Worm (Caenorhabditis elegans): ENCODE measurements around the gene F54F12.2.

F54F12.2 gene

DNA sequence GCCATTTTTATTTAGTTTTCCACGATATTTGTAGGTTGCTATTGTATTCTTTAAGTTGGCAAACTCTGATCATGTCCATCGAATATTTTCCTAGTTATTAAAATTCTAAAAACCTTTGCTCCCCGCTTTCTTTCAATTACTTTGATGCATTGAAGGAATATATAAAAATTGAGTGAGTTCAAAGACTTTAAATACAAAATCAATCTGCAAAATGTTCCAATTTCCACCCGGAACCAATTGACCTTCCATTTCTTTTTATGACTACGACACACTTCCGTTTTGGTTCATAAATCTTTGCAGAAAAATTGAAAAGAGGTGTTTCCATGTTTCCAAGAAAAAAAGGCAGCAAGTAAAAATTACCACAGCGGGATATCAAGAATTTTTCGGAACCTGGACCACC lies at the start of gene F54F12.2:
Gene F54F12.2 (plus strand): TSS at position 301 of the 400 bp plus-strand sequence.
- TF ChIP-seq dao-5 (tag; optimal IDR thresholded peaks at IDR 0.05): no peak
- TF ChIP-seq W03F9.2 (tag; optimal IDR thresholded peaks at IDR 0.05): no peak
- TF ChIP-seq him-1 (tag; optimal IDR thresholded peaks at IDR 0.05): no peak

- TF ChIP-seq him-1 (tag; optimal IDR thresholded peaks at IDR 0.05) (no peak), dao-5 (tag; optimal IDR thresholded peaks at IDR 0.05) (no peak), W03F9.2 (tag; optimal IDR thresholded peaks at IDR 0.05) (no peak)
Observed at ce11 chrIII:12990997-12991396, 48.8 kb upstream of the F54F12.2 start, which contains the start of gene ZK1010.12. Gene ZK1010.12 (plus strand): TSS chrIII:12991297.

DNA sequence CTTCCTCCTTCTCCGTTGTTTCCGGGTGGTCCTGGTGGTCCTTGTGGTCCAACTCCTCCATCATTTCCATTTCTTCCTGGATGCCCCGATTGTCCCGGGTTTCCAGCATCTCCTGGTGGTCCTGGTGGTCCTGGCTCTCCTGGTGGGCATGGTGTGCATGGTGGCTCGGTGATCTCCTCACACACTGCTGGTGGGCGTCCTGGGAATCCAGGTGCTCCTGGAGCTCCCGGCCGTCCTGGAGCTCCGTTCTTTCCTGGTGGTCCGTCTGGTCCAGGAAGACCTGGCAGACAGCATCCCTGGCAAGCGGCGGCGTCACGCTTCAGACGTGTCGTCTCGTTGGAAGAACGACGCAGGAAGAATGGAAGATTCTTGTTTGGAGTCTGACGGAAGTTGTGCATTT lies 46.8 kb upstream of the F54F12.2 start:
- no peak for TF ChIP-seq dao-5 (tag; optimal IDR thresholded peaks at IDR 0.05)
- TF ChIP-seq W03F9.2 (tag; optimal IDR thresholded peaks at IDR 0.05): no peak
- no peak for TF ChIP-seq him-1 (tag; optimal IDR thresholded peaks at IDR 0.05)

DNA sequence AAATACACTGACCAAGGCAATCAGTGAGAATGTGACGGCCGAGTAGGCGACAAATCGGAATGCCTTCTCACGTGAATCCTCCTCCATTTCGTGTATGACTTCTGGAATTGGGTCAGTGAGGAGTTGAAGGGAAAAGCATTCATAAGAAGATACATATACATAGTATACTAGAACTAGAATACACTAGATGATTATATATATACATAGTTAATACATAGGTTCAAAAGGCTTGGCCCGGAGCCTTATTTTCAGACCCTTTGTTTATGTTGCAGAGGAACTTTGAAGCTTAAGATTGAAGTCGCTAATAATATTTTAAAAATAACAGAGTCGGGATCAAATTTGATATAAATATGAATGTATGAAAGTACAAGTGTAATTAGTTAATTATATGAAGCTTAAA lies 46.2 kb upstream of the F54F12.2 start, which contains the start of gene col-97:
Gene col-97 (minus strand): TSS at position 101 of the 400 bp plus-strand sequence.
- TF ChIP-seq dao-5 (tag; optimal IDR thresholded peaks at IDR 0.05): no peak
- no peak for TF ChIP-seq him-1 (tag; optimal IDR thresholded peaks at IDR 0.05)
- TF ChIP-seq W03F9.2 (tag; optimal IDR thresholded peaks at IDR 0.05): no peak

DNA sequence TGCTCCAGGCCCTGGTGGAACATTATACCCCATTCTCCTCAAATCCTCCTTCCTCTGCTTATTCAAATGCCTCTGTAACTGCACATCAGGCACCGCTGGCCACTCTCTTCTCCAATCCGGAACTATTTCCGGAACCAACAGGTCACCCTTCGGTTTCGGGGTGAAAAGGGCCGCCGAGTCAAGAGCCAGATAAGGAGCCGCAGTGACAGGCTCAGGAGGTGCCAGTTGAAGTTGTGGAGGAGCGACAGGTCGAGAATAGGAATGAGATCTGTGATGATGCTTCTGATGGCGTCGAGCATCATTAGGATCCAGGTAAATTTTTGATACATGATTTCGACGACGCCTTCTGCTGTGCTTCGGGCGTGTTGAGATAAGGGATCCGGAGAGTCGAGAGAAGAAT lies 41.6 kb upstream of the F54F12.2 start:
- TF ChIP-seq him-1 (tag; optimal IDR thresholded peaks at IDR 0.05) (no peak), dao-5 (tag; optimal IDR thresholded peaks at IDR 0.05) (no peak), W03F9.2 (tag; optimal IDR thresholded peaks at IDR 0.05) (no peak)

ce11 chrIII:13000457-13000856 lies 39.4 kb upstream of the F54F12.2 start, which contains the start of gene ZK1010.8:
Gene ZK1010.8 (minus strand): TSS chrIII:13000670.
- TF ChIP-seq dao-5 (tag; optimal IDR thresholded peaks at IDR 0.05) (no peak), W03F9.2 (tag; optimal IDR thresholded peaks at IDR 0.05) (no peak), him-1 (tag; optimal IDR thresholded peaks at IDR 0.05) (no peak)

DNA sequence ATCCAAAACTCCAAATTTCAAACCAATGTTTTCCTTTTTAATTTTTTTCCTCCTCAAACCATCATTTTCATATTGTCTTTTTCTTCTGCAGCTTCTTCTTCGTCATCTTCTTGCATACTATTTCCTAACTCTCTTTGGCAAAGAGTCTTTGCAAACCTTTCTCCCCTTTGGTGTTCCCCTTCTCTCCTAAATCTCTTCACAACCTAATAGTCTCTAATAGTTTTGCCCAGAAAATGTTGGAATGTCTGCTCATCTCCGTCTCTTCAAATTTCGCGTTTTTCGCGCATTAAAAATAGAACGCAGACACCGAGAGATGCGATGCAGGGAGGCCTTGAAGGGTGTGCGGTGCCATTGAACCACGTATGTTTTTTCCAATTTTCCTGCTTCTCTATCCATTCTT lies 37.7 kb upstream of the F54F12.2 start, which contains the start of gene ZK1010.10:
Gene ZK1010.10 (plus strand): TSS at position 286 of the 400 bp plus-strand sequence.
- TF ChIP-seq him-1 (tag; optimal IDR thresholded peaks at IDR 0.05): no peak

DNA sequence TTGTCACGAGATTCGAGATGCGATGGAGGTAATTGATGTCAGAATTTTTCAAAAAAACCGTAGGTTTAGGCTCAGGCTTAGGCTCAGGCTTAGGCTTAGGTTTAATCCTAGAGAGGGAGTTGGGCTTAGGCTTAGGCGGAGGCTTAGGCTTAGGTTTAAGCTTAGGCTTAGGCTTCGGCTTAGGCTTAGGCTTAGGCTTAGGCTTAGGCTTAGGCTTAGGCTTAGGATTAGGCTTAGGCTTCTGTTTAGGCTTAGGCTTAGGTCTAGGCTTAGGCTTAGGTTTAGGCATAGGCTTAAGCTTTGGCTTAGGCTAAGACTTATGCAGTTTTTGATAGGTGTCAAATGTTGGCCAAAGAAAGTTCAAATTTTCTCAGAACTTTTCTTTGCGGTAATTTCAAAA lies 35.5 kb upstream of the F54F12.2 start:
- TF ChIP-seq W03F9.2 (tag; optimal IDR thresholded peaks at IDR 0.05) (no peak), dao-5 (tag; optimal IDR thresholded peaks at IDR 0.05) (no peak), him-1 (tag; optimal IDR thresholded peaks at IDR 0.05) (no peak)

ce11 chrIII:13005161-13005560 lies 34.7 kb upstream of the F54F12.2 start, which contains the start of gene snf-7:
Gene snf-7 (plus strand): TSS chrIII:13005461.
- TF ChIP-seq him-1 (tag; optimal IDR thresholded peaks at IDR 0.05): no peak
- TF ChIP-seq dao-5 (tag; optimal IDR thresholded peaks at IDR 0.05): no peak
- TF ChIP-seq W03F9.2 (tag; optimal IDR thresholded peaks at IDR 0.05): no peak

DNA sequence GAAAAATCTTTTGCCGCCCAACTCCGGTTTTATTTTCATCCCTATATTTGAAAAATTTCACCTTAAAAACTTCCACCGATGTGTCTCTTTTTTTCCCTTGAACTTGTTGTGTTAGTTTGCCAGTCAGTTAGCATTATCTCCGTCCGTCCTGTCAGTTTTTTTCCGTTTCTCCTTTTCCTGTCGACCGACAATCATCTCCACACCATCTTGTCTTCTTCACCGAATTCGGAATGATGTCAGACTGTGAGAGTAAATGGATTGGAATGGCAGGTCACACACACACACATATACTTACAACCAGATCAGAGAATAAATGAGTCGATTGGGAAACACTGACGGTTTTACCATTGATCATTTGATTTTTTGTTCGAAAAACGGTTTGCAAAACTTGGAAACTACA lies 27.9 kb upstream of the F54F12.2 start:
- TF ChIP-seq him-1 (tag; optimal IDR thresholded peaks at IDR 0.05) (no peak), dao-5 (tag; optimal IDR thresholded peaks at IDR 0.05) (no peak)

- TF ChIP-seq him-1 (tag; optimal IDR thresholded peaks at IDR 0.05) (no peak), dao-5 (tag; optimal IDR thresholded peaks at IDR 0.05) (no peak), W03F9.2 (tag; optimal IDR thresholded peaks at IDR 0.05) (no peak)
Observed at ce11 chrIII:13013912-13014311, 25.9 kb upstream of the F54F12.2 start.

- TF ChIP-seq dao-5 (tag; optimal IDR thresholded peaks at IDR 0.05) (peak; percentile 51), him-1 (tag; optimal IDR thresholded peaks at IDR 0.05) (peak; percentile 6), W03F9.2 (tag; optimal IDR thresholded peaks at IDR 0.05) (peak; percentile 56)
Observed at ce11 chrIII:13015754-13016317, 24.0 kb upstream of the F54F12.2 start.

DNA sequence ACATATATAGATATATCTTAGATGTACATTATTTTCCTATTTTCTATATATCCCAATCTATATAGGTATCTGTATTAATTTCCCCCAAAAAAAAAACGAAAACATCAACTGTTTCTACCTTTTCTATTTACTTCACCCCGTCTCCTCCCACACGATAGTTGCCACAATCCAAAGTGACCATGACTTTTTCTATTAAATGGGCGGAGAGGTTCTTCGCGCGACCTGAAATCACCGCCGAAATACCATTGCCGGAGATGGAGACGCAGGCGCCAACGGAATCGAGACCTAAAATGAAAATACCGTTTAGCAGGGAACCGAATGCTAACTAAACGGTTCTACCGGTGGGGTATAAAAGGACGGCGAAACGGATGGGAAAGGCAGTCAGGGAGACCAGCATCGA lies 21.2 kb upstream of the F54F12.2 start, which contains the start of gene col-98:
Gene col-98 (plus strand): TSS at position 390 of the 400 bp plus-strand sequence.
- no peak for TF ChIP-seq W03F9.2 (tag; optimal IDR thresholded peaks at IDR 0.05)
- TF ChIP-seq him-1 (tag; optimal IDR thresholded peaks at IDR 0.05): no peak
- TF ChIP-seq dao-5 (tag; optimal IDR thresholded peaks at IDR 0.05): no peak

ce11 chrIII:13019547-13020098 lies 20.2 kb upstream of the F54F12.2 start:
- TF ChIP-seq dao-5 (tag; optimal IDR thresholded peaks at IDR 0.05) (no peak), him-1 (tag; optimal IDR thresholded peaks at IDR 0.05) (no peak), W03F9.2 (tag; optimal IDR thresholded peaks at IDR 0.05) (no peak)

ce11 chrIII:13020741-13021140 lies 19.1 kb upstream of the F54F12.2 start, which contains the start of gene cyp-13A11:
Gene cyp-13A11 (plus strand): TSS chrIII:13021006.
- TF ChIP-seq dao-5 (tag; optimal IDR thresholded peaks at IDR 0.05) (no peak), W03F9.2 (tag; optimal IDR thresholded peaks at IDR 0.05) (no peak), him-1 (tag; optimal IDR thresholded peaks at IDR 0.05) (no peak)
